Worm (Caenorhabditis elegans) whole organism, L2 larva: ENCODE data around the gene R08A2.9.
"Not testable (repeated sequence)": the region's sequence is repeated elsewhere in the genome, so short reads cannot be mapped to it uniquely, and the experiment has no call there.

ENCODE experiments used
- sma-9 ChIP-seq, 2 experiments: fragments of 150-350 bp in 1 of 2; sonication (generic microtip) in 1 of 2; optimal IDR thresholded peaks; 2 replicates each; lab custom pipeline; 2014 to 2016; ENCODE audit warnings: missing genetic modification characterization in 2 of 2, mild to moderate bottlenecking in 1 of 2, missing biosample characterization in 1 of 2, missing compliant biosample characterization in 1 of 2, missing genetic modification reagents in 1 of 2, moderate library complexity in 1 of 2
- unc-62 ChIP-seq: fragments of 150-350 bp; optimal IDR thresholded peaks from 2 replicates; lab custom pipeline; 2014; ENCODE audit warnings: missing biosample characterization, missing genetic modification reagents, missing genetic modification characterization

- not testable (repeated sequence) for TF ChIP-seq unc-62 (GFP tag; lab: Kevin White, UChicago); sma-9 (GFP tag; optimal IDR thresholded peaks at IDR 0.05; lab: Kevin White, UChicago); sma-9 (tag; optimal IDR thresholded peaks at IDR 0.05; lab: Kevin White, UChicago)
Measured at ce11 chrV:14750357-14750756, 42.3 kb downstream of the R08A2.9 start, which contains the start of gene nspa-10.
